Worm (Caenorhabditis elegans) whole organism, mixed stage, embryonic: ENCODE results near the gene C49F5.13.
"Not testable (repeated sequence)": the region's sequence is repeated elsewhere in the genome, so short reads cannot be mapped to it uniquely, and the experiment has no call there.

Experiments
- M03D4.4 ChIP-seq: sonication (generic microtip); optimal IDR thresholded peaks from 2 replicates; lab custom pipeline; 2017; ENCODE audit warnings: mild to moderate bottlenecking, missing genetic modification characterization, missing compliant biosample characterization
- bed-3 ChIP-seq: fragments of 200-800 bp; sonication (Bioruptor generic); optimal IDR thresholded peaks from 3 replicates; lab custom pipeline; 2018; ENCODE audit warnings: mild to moderate bottlenecking, missing genetic modification characterization, moderate library complexity, missing compliant biosample characterization
- blmp-1 ChIP-seq: fragments of 150-350 bp; optimal IDR thresholded peaks from 2 replicates; lab custom pipeline; 2014; ENCODE audit warnings: missing biosample characterization, missing genetic modification characterization
- ceh-39 ChIP-seq: fragments of 150-350 bp; optimal IDR thresholded peaks from 2 replicates; lab custom pipeline; 2014; ENCODE audit warnings: missing biosample characterization, missing genetic modification characterization
- ceh-43 ChIP-seq: fragments of 200-800 bp; sonication (Bioruptor generic); optimal IDR thresholded peaks from 2 replicates; lab custom pipeline; 2018; ENCODE audit warnings: mild to moderate bottlenecking, missing genetic modification characterization, moderate library complexity, missing compliant biosample characterization
- ceh-83 ChIP-seq: fragments of 200-800 bp; sonication (Bioruptor generic); optimal IDR thresholded peaks from 2 replicates; lab custom pipeline; 2018; ENCODE audit warnings: mild to moderate bottlenecking, missing genetic modification characterization, missing compliant biosample characterization
- ces-1 ChIP-seq: fragments of 150-350 bp; optimal IDR thresholded peaks from 2 replicates; lab custom pipeline; 2014; ENCODE audit warnings: missing biosample characterization, missing genetic modification reagents, missing genetic modification characterization
- cnd-1 ChIP-seq: fragments of 200-800 bp; sonication (Bioruptor generic); optimal IDR thresholded peaks from 2 replicates; lab custom pipeline; 2018; ENCODE audit warnings: mild to moderate bottlenecking, missing genetic modification characterization, missing compliant biosample characterization
- drap-1 ChIP-seq: fragments of 200-800 bp; sonication (Bioruptor generic); optimal IDR thresholded peaks from 3 replicates; lab custom pipeline; 2018; ENCODE audit warnings: mild to moderate bottlenecking, missing genetic modification characterization, missing compliant biosample characterization
- elt-1 ChIP-seq: sonication (generic microtip); optimal IDR thresholded peaks from 2 replicates; lab custom pipeline; 2017; ENCODE audit warnings: missing genetic modification characterization, mild to moderate bottlenecking, missing compliant biosample characterization, antibody characterized with exemption, moderate library complexity, borderline replicate concordance; ENCODE audit not compliant: insufficient read depth
- elt-3 ChIP-seq: fragments of 150-350 bp; optimal IDR thresholded peaks from 2 replicates; lab custom pipeline; 2014; ENCODE audit warnings: missing biosample characterization, missing genetic modification characterization
- flh-1 ChIP-seq: fragments of 200-800 bp; sonication (Bioruptor generic); optimal IDR thresholded peaks from 2 replicates; lab custom pipeline; 2018; ENCODE audit warnings: mild to moderate bottlenecking, missing genetic modification characterization, moderate library complexity, missing compliant biosample characterization
- ham-2 ChIP-seq: fragments of 200-800 bp; sonication (Bioruptor generic); optimal IDR thresholded peaks from 2 replicates; lab custom pipeline; 2018; ENCODE audit warnings: mild to moderate bottlenecking, missing genetic modification characterization, missing compliant biosample characterization
- hlh-1 ChIP-seq: fragments of 150-350 bp; optimal IDR thresholded peaks from 2 replicates; lab custom pipeline; 2014; ENCODE audit warnings: missing biosample characterization, missing genetic modification reagents, missing genetic modification characterization
- lin-13 ChIP-seq: fragments of 150-350 bp; optimal IDR thresholded peaks from 2 replicates; lab custom pipeline; 2014; ENCODE audit warnings: missing biosample characterization, missing genetic modification characterization
- lin-32 ChIP-seq: fragments of 200-800 bp; sonication (Bioruptor generic); optimal IDR thresholded peaks from 2 replicates; lab custom pipeline; 2018; ENCODE audit warnings: mild to moderate bottlenecking, missing genetic modification characterization, missing compliant biosample characterization
- mab-5 ChIP-seq: fragments of 150-350 bp; optimal IDR thresholded peaks from 2 replicates; lab custom pipeline; 2014; ENCODE audit warnings: missing biosample characterization, missing genetic modification characterization
- mls-2 ChIP-seq: sonication (generic microtip); optimal IDR thresholded peaks from 2 replicates; lab custom pipeline; 2016; ENCODE audit warnings: mild to moderate bottlenecking, missing genetic modification characterization, moderate library complexity, missing compliant biosample characterization
- nhr-12 ChIP-seq: fragments of 150-350 bp; optimal IDR thresholded peaks from 2 replicates; lab custom pipeline; 2014; ENCODE audit warnings: missing biosample characterization, missing genetic modification characterization
- nhr-2 ChIP-seq: fragments of 150-350 bp; optimal IDR thresholded peaks from 2 replicates; lab custom pipeline; 2014; ENCODE audit warnings: missing biosample characterization, missing genetic modification characterization
- nhr-237 ChIP-seq: fragments of 150-350 bp; optimal IDR thresholded peaks from 2 replicates; lab custom pipeline; 2014; ENCODE audit warnings: missing biosample characterization, missing genetic modification characterization
- nhr-28 ChIP-seq: fragments of 150-350 bp; optimal IDR thresholded peaks from 2 replicates; lab custom pipeline; 2014; ENCODE audit warnings: missing biosample characterization, missing genetic modification characterization
- nhr-76 ChIP-seq: sonication (generic microtip); optimal IDR thresholded peaks from 2 replicates; lab custom pipeline; 2017; ENCODE audit warnings: missing biosample characterization, missing genetic modification characterization
- sem-2 ChIP-seq: fragments of 200-800 bp; sonication (Bioruptor generic); optimal IDR thresholded peaks from 2 replicates; lab custom pipeline; 2018; ENCODE audit warnings: mild to moderate bottlenecking, missing genetic modification characterization, missing compliant biosample characterization
- sptf-1 ChIP-seq: sonication (generic microtip); optimal IDR thresholded peaks from 2 replicates; lab custom pipeline; 2017; ENCODE audit warnings: mild to moderate bottlenecking, missing genetic modification characterization, moderate library complexity, missing compliant biosample characterization
- tbx-8 ChIP-seq: fragments of 200-800 bp; sonication (Bioruptor generic); optimal IDR thresholded peaks from 2 replicates; lab custom pipeline; 2018; ENCODE audit warnings: mild to moderate bottlenecking, missing genetic modification characterization, moderate library complexity, missing compliant biosample characterization
- unc-62 ChIP-seq: fragments of 150-350 bp; optimal IDR thresholded peaks from 2 replicates; lab custom pipeline; 2014; ENCODE audit warnings: missing biosample characterization, missing genetic modification reagents, missing genetic modification characterization
- ztf-11 ChIP-seq: fragments of 150-350 bp; optimal IDR thresholded peaks from 2 replicates; lab custom pipeline; 2014; ENCODE audit warnings: missing biosample characterization, missing genetic modification characterization

C49F5.13 gene

DNA sequence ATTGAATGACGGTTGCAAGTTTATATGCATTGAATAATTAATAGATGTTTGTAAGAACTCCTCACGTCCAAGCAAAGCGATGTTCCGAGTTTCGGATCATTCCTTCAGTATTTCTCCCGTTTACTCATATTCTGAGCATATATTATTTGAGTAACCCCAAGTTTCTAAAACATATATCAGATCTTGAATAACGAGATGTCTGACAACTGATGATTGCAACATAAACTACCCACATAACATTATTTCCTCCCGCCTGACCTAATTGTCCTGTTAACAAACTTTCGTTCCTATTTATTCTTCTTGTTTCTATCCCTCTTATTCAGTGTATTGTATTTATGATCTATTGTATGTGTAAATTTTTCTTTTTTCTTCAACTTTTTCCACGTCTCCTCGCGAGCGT lies at the start of gene C49F5.13:
TSS of gene C49F5.13 (plus strand) at position 301 of the 400 bp plus-strand sequence.
- TF ChIP-seq mls-2, nhr-2, hlh-1 (tag; lab: Kevin White, UChicago): not testable (repeated sequence)

DNA sequence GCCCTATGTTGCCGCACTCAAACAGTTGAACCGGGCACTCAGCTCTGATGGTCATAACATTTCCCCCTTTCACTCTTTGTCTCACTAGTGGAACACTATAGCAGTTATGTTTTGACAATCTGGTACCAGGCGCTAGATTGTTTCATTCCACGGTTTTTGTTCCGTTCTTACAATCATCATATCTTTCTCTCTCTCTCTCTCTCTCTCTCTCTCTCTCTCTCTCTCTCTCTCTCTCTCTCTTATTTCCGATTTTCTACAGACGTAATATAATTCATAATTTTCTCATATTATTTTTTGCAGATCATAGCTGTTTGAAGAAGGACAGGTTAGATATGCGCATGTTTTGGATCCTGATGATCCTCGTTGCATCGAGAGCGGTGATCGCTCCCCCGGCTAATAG lies 47.4 kb upstream of the C49F5.13 start, which contains the start of gene Y62H9A.12:
TSS of gene Y62H9A.12 (plus strand) at position 301 of the 400 bp plus-strand sequence.
- TF ChIP-seq nhr-12 (tag; lab: Kevin White, UChicago), result no peak

DNA sequence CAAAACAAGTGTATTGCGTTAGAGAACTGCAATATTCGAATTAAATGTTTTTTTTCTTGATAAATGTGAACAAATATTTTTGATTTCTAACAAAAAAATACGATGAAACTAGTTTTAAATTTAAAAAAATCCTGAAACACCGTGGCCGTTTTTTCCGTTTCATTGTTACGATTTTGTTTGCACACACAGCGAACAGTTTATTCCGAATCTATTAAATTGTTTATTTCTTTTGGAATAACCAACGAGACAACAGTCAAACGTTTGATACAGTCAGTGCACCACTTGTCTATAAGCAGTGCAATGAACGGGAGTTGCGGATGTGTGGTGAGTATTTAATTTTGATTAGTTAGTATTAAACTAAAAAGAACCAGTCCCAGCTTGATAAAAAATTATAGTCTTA lies 44.5 kb upstream of the C49F5.13 start, which contains the start of gene Y62H9A.13:
TSS of gene Y62H9A.13 (plus strand) at position 301 of the 400 bp plus-strand sequence.
- no peak for TF ChIP-seq nhr-76 (tag; lab: Kevin White, UChicago)
- no peak for TF ChIP-seq sptf-1 (tag; lab: Kevin White, UChicago)
- TF ChIP-seq lin-13 (tag; lab: Kevin White, UChicago), result no peak
- no peak for TF ChIP-seq nhr-28 (tag; lab: Kevin White, UChicago)
- no peak for TF ChIP-seq blmp-1
- TF ChIP-seq elt-3, result no peak

DNA sequence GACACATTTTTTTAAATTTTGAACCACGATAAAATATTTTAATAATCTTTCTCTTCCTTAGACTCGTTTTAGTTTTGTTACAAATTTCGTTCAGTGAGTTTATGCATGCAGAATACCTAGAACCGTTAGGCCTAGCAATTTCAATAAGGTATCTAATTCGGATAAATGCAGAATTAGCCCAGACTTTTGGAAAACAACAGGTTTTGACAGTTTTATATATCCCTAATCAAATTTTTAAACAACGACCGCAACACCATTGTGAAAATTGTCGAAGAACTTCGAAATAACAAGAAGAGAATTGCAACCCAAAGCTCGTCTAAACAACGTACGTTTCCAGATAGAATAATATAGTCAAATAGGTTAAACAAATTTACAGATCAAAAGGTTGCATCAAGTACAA lies 43.2 kb upstream of the C49F5.13 start, which contains the start of gene Y62H9A.16:
TSS of gene Y62H9A.16 (plus strand) at position 301 of the 400 bp plus-strand sequence.
- TF ChIP-seq unc-62 (GFP tag; lab: Kevin White, UChicago) (no peak), flh-1 (GFP tag; lab: Kevin White, UChicago) (no peak), elt-3 (no peak), hlh-1 (tag; lab: Kevin White, UChicago) (no peak), ceh-39 (no peak), ztf-11 (tag; lab: Kevin White, UChicago) (no peak), elt-1 (tag; lab: Kevin White, UChicago) (no peak), drap-1 (GFP tag; lab: Kevin White, UChicago) (no peak), nhr-76 (tag; lab: Kevin White, UChicago) (no peak), nhr-237 (tag; lab: Kevin White, UChicago) (no peak), M03D4.4 (tag; lab: Kevin White, UChicago) (no peak), lin-32 (GFP tag; lab: Kevin White, UChicago) (no peak), ham-2 (GFP tag; lab: Kevin White, UChicago) (no peak), ceh-83 (GFP tag; lab: Kevin White, UChicago) (no peak), nhr-12 (tag; lab: Kevin White, UChicago) (no peak), sptf-1 (tag; lab: Kevin White, UChicago) (no peak), cnd-1 (tag; lab: Kevin White, UChicago) (no peak), mab-5 (tag; lab: Kevin White, UChicago) (no peak), sem-2 (GFP tag; lab: Kevin White, UChicago) (no peak), ceh-43 (GFP tag; lab: Kevin White, UChicago) (no peak)
- TF ChIP-seq, all 35 proteins: peak for 0

DNA sequence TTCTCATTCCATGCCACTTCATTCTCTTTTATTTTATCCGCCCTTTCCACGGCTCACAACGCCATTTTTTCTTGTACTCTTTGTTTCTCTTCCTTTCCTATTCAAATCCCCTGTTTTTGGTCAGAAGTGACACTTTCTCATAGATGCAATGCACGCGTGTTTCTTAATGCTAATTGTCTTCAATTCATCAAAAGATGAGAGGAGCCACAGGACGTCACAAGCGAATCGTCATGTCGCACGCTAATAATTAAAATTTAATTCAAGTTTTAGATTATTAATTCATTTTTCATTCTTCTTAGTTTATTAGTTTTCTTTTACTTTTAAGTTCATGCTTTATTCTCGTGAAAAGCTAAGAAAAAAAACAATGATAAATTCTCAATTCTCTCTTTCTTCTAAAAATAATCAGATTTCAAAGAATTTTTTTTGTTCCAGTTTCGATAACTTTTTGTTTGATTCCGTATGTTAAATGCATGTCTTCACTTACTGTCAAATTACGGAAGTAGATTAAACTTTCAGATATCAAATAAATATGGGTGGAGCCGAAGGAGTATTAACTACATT lies 40.4 kb upstream of the C49F5.13 start, which contains the start of gene Y62H9A.14:
TSS of gene Y62H9A.14 (plus strand) at position 511 of the 561 bp plus-strand sequence.
- TF ChIP-seq mab-5 (tag; lab: Kevin White, UChicago) (no peak), nhr-28 (tag; lab: Kevin White, UChicago) (no peak), cnd-1 (tag; lab: Kevin White, UChicago) (no peak), nhr-12 (tag; lab: Kevin White, UChicago) (no peak), flh-1 (GFP tag; lab: Kevin White, UChicago) (no peak), tbx-8 (GFP tag; lab: Kevin White, UChicago) (no peak), ces-1 (no peak), bed-3 (GFP tag; lab: Kevin White, UChicago) (no peak)
- TF ChIP-seq, all 35 proteins: peak for 0

DNA sequence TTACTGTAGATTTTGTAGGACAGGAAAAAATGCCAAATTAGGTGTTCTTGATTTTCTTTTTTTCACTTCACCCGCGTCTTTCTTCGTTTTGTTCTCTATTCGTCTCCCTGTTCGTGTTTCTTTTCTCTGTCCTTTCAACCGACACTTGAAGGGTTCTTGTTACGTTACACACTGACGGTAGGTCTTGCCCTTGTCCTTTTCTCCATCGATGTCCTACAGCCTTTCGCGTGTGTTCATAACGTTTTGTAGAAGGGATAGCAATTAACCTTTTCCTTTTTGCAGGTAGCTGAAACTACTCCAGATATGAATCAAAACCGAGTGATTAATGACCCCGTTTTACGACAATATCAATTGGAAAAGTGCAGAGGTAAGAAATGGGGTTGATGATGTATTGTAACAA lies 37.0 kb upstream of the C49F5.13 start, which contains the start of gene F55G7.1:
TSS of gene F55G7.1 (plus strand) at position 276 of the 400 bp plus-strand sequence.
- TF ChIP-seq nhr-237 (tag; lab: Kevin White, UChicago), result peak; percentile 9
- no peak for TF ChIP-seq ceh-39
